Worm (Caenorhabditis elegans): Measurements from ENCODE around the gene smc-3.

DNA sequence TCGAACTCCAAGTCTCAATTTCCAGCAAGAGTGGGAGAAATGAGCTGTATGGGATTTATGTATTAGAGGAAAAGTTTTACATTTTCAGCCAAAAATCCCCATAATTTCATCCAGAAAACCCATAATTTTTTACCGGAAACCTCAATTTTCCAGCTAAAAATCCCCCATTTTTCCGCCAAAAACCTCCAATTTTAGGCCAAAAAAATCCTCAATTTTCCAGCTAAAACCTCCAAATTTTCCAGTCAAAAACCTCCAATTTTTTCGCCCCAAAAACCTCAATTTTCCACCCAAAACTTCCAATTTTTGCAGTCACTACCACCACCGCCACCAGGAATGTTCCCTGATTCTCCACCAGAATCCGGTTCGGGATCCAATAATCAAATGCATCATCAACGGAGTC is 50.8 kb downstream of the smc-3 start:
- TF ChIP-seq zim-3 (tag; optimal IDR thresholded peaks at IDR 0.05) (no peak), B0336.3 (GFP tag; IDR thresholded peaks at IDR 0.05) (no peak), madf-3 (GFP tag; IDR thresholded peaks at IDR 0.05) (no peak), ceh-100 (GFP tag; IDR thresholded peaks at IDR 0.05) (no peak), F49E8.2 (tag; optimal IDR thresholded peaks at IDR 0.05; ENCODE audit: insufficient read depth) (no peak), lin-35 (GFP tag; optimal IDR thresholded peaks at IDR 0.05) (no peak), unc-130 (GFP tag; optimal IDR thresholded peaks at IDR 0.05) (no peak), T26A5.8 (tag; optimal IDR thresholded peaks at IDR 0.05) (no peak), ceh-58 (GFP tag; IDR thresholded peaks at IDR 0.05) (no peak), efl-1 (GFP tag; optimal IDR thresholded peaks at IDR 0.05) (no peak), ama-1 (optimal IDR thresholded peaks at IDR 0.05) (no peak), ama-1 (GFP tag; optimal IDR thresholded peaks at IDR 0.05) (no peak), hlh-12 (tag; optimal IDR thresholded peaks at IDR 0.05) (no peak)
